Worm (Caenorhabditis elegans) whole organism, late embryonic: Measurements from ENCODE around the gene spcs-3.

Experiments
- C08G9.2 ChIP-seq: sonication (generic microtip); optimal IDR thresholded peaks from 2 replicates; lab custom pipeline; 2016; ENCODE audit warnings: mild to moderate bottlenecking, missing genetic modification characterization, moderate library complexity, missing compliant biosample characterization
- C38D4.7 ChIP-seq: fragments of 200-800 bp; sonication (Bioruptor generic); optimal IDR thresholded peaks from 2 replicates; lab custom pipeline; 2018; ENCODE audit warnings: mild to moderate bottlenecking, missing genetic modification characterization, moderate library complexity, missing compliant biosample characterization
- F13H6.1 ChIP-seq: sonication (generic microtip); optimal IDR thresholded peaks from 2 replicates; lab custom pipeline; 2016; ENCODE audit warnings: missing genetic modification characterization, missing compliant biosample characterization
- K02D7.2 ChIP-seq: sonication (generic microtip); optimal IDR thresholded peaks from 2 replicates; lab custom pipeline; 2017; ENCODE audit warnings: mild to moderate bottlenecking, missing genetic modification characterization, missing compliant biosample characterization
- K09A11.1 ChIP-seq: sonication (generic microtip); optimal IDR thresholded peaks from 2 replicates; lab custom pipeline; 2017; ENCODE audit warnings: antibody characterized with exemption, mild to moderate bottlenecking, missing genetic modification characterization, missing compliant biosample characterization; ENCODE audit not compliant: insufficient read depth
- Y22D7AL.16 ChIP-seq: sonication (generic microtip); optimal IDR thresholded peaks from 2 replicates; lab custom pipeline; 2016; ENCODE audit warnings: missing genetic modification characterization, missing compliant biosample characterization
- ahr-1 ChIP-seq: sonication (generic microtip); optimal IDR thresholded peaks from 2 replicates; lab custom pipeline; 2016; ENCODE audit warnings: missing genetic modification characterization, missing compliant biosample characterization
- ama-1 ChIP-seq: fragments of 150-350 bp; optimal IDR thresholded peaks from 2 replicates; lab custom pipeline; 2014
- ceh-14 ChIP-seq: sonication (generic microtip); optimal IDR thresholded peaks from 2 replicates; lab custom pipeline; 2016; ENCODE audit warnings: missing genotype, missing genetic modification characterization, missing compliant biosample characterization
- ceh-18 ChIP-seq: sonication (generic microtip); optimal IDR thresholded peaks from 2 replicates; lab custom pipeline; 2016; ENCODE audit warnings: missing genetic modification characterization, missing compliant biosample characterization
- ceh-19 ChIP-seq: fragments of 200-800 bp; sonication (Bioruptor generic); optimal IDR thresholded peaks from 2 replicates; lab custom pipeline; 2018; ENCODE audit warnings: mild to moderate bottlenecking, missing genetic modification characterization, missing compliant biosample characterization
- ceh-2 ChIP-seq: sonication (generic microtip); optimal IDR thresholded peaks from 2 replicates; lab custom pipeline; 2016; ENCODE audit warnings: missing genotype, missing genetic modification characterization, missing compliant biosample characterization
- ceh-24 ChIP-seq: sonication (generic microtip); optimal IDR thresholded peaks from 2 replicates; lab custom pipeline; 2016; ENCODE audit warnings: mild to moderate bottlenecking, missing genetic modification characterization, missing compliant biosample characterization
- ceh-30 ChIP-seq: fragments of 150-350 bp; optimal IDR thresholded peaks from 2 replicates; lab custom pipeline; 2014; ENCODE audit warnings: missing biosample characterization, missing genetic modification characterization
- ceh-31 ChIP-seq: sonication (generic microtip); optimal IDR thresholded peaks from 2 replicates; lab custom pipeline; 2016; ENCODE audit warnings: missing genetic modification characterization, missing compliant biosample characterization
- ceh-34 ChIP-seq: sonication (generic microtip); optimal IDR thresholded peaks from 2 replicates; lab custom pipeline; 2016; ENCODE audit warnings: mild to moderate bottlenecking, missing genetic modification characterization, missing compliant biosample characterization
- ceh-48 ChIP-seq: sonication (generic microtip); optimal IDR thresholded peaks from 2 replicates; lab custom pipeline; 2016; ENCODE audit warnings: missing genetic modification characterization, inconsistent platforms, missing compliant biosample characterization
- dve-1 ChIP-seq: sonication (generic microtip); optimal IDR thresholded peaks from 2 replicates; lab custom pipeline; 2017; ENCODE audit warnings: antibody characterized with exemption, mild to moderate bottlenecking, missing genetic modification characterization, missing compliant biosample characterization
- elt-2 ChIP-seq: sonication (generic microtip); optimal IDR thresholded peaks from 2 replicates; lab custom pipeline; 2016; ENCODE audit warnings: missing genetic modification reagents, missing genetic modification characterization, missing compliant biosample characterization
- elt-4 ChIP-seq: sonication (generic microtip); optimal IDR thresholded peaks from 2 replicates; lab custom pipeline; 2016; ENCODE audit warnings: missing genetic modification characterization, missing compliant biosample characterization
- ets-4 ChIP-seq: sonication (generic microtip); optimal IDR thresholded peaks from 2 replicates; lab custom pipeline; 2016; ENCODE audit warnings: missing genetic modification characterization, missing compliant biosample characterization
- fkh-10 ChIP-seq: fragments of 150-350 bp; optimal IDR thresholded peaks from 2 replicates; lab custom pipeline; 2014; ENCODE audit warnings: missing biosample characterization, missing genetic modification reagents, missing genetic modification characterization
- gmeb-2 ChIP-seq: sonication (generic microtip); optimal IDR thresholded peaks from 2 replicates; lab custom pipeline; 2016; ENCODE audit warnings: missing genetic modification characterization, inconsistent platforms, missing compliant biosample characterization
- hlh-13 ChIP-seq: fragments of 200-800 bp; sonication (Bioruptor generic); optimal IDR thresholded peaks from 2 replicates; lab custom pipeline; 2018; ENCODE audit warnings: mild to moderate bottlenecking, missing genetic modification characterization, missing compliant biosample characterization
- hlh-15 ChIP-seq: sonication (generic microtip); optimal IDR thresholded peaks from 2 replicates; lab custom pipeline; 2016; ENCODE audit warnings: missing genetic modification characterization, missing compliant biosample characterization
- hlh-6 ChIP-seq: sonication (generic microtip); optimal IDR thresholded peaks from 2 replicates; lab custom pipeline; 2016; ENCODE audit warnings: missing genotype, missing genetic modification characterization, missing compliant biosample characterization
- hlh-8 ChIP-seq: sonication (generic microtip); optimal IDR thresholded peaks from 2 replicates; lab custom pipeline; 2016; ENCODE audit warnings: missing genotype, missing genetic modification characterization, missing compliant biosample characterization
- lin-11 ChIP-seq: fragments of 200-800 bp; sonication (Bioruptor generic); optimal IDR thresholded peaks from 2 replicates; lab custom pipeline; 2018; ENCODE audit warnings: mild to moderate bottlenecking, missing genetic modification characterization, missing compliant biosample characterization
- nfya-1 ChIP-seq: sonication (generic microtip); optimal IDR thresholded peaks from 2 replicates; lab custom pipeline; 2017; ENCODE audit warnings: missing genetic modification characterization, mild to moderate bottlenecking, missing compliant biosample characterization, antibody characterized with exemption, moderate library complexity
- nhr-232 ChIP-seq: sonication (generic microtip); optimal IDR thresholded peaks from 2 replicates; lab custom pipeline; 2016; ENCODE audit warnings: missing genetic modification characterization, missing compliant biosample characterization
- odd-2 ChIP-seq: sonication (generic microtip); optimal IDR thresholded peaks from 2 replicates; lab custom pipeline; 2017; ENCODE audit warnings: antibody characterized with exemption, mild to moderate bottlenecking, missing genetic modification characterization, missing compliant biosample characterization
- pag-3 ChIP-seq: sonication (generic microtip); optimal IDR thresholded peaks from 2 replicates; lab custom pipeline; 2016; ENCODE audit warnings: missing compliant biosample characterization, missing genetic modification characterization, borderline replicate concordance
- pat-9 ChIP-seq: fragments of 200-800 bp; sonication (Bioruptor generic); optimal IDR thresholded peaks from 2 replicates; lab custom pipeline; 2018; ENCODE audit warnings: mild to moderate bottlenecking, missing genetic modification characterization, moderate library complexity, missing compliant biosample characterization
- pqm-1 ChIP-seq: sonication (generic microtip); optimal IDR thresholded peaks from 2 replicates; lab custom pipeline; 2016; ENCODE audit warnings: missing genetic modification characterization, missing compliant biosample characterization
- pros-1 ChIP-seq: fragments of 150-350 bp; optimal IDR thresholded peaks from 2 replicates; lab custom pipeline; 2014; ENCODE audit warnings: missing biosample characterization, missing genetic modification reagents, missing genetic modification characterization
- ref-2 ChIP-seq: sonication (generic microtip); optimal IDR thresholded peaks from 2 replicates; lab custom pipeline; 2016; ENCODE audit warnings: missing genetic modification characterization, missing compliant biosample characterization
- rnt-1 ChIP-seq: sonication (generic microtip); optimal IDR thresholded peaks from 2 replicates; lab custom pipeline; 2016; ENCODE audit warnings: missing genetic modification characterization, missing compliant biosample characterization
- sdc-2 ChIP-seq: sonication (generic microtip); optimal IDR thresholded peaks from 2 replicates; lab custom pipeline; 2016; ENCODE audit warnings: missing genotype, missing genetic modification characterization, missing compliant biosample characterization
- sox-2 ChIP-seq: fragments of 200-800 bp; sonication (Bioruptor generic); IDR thresholded peaks from 2 replicates; pipeline ENCODE4 v1.3.6; 2022; ENCODE audit warnings: missing genetic modification reagents, missing genetic modification characterization, missing compliant biosample characterization
- syd-9 ChIP-seq: sonication (generic microtip); optimal IDR thresholded peaks from 2 replicates; lab custom pipeline; 2016; ENCODE audit warnings: mild to moderate bottlenecking, missing genetic modification characterization, moderate library complexity, missing compliant biosample characterization
- tbx-2 ChIP-seq: sonication (generic microtip); optimal IDR thresholded peaks from 2 replicates; lab custom pipeline; 2016; ENCODE audit warnings: missing genetic modification characterization, missing compliant biosample characterization
- ttx-3 ChIP-seq: sonication (generic microtip); optimal IDR thresholded peaks from 2 replicates; lab custom pipeline; 2016; ENCODE audit warnings: missing genetic modification reagents, missing genetic modification characterization, missing compliant biosample characterization
- unc-3 ChIP-seq, 2 experiments: fragments of 200-800 bp in 1 of 2; sonication (Bioruptor generic) in 1 of 2; sonication (generic microtip) in 1 of 2; conservative IDR thresholded peaks in 1 of 2; optimal IDR thresholded peaks in 1 of 2; 2 replicates each; pipeline versions ENCODE4 v1.3.6 to Lab custom; 2016 to 2022; ENCODE audit warnings: missing compliant biosample characterization in 2 of 2, missing genetic modification characterization in 2 of 2, missing genetic modification reagents in 1 of 2
- unc-86 ChIP-seq: sonication (generic microtip); optimal IDR thresholded peaks from 2 replicates; lab custom pipeline; 2016; ENCODE audit warnings: missing genetic modification characterization, missing compliant biosample characterization
- zip-5 ChIP-seq: sonication (generic microtip); optimal IDR thresholded peaks from 2 replicates; lab custom pipeline; 2016; ENCODE audit warnings: missing genetic modification characterization, missing compliant biosample characterization
- ztf-16 ChIP-seq: sonication (generic microtip); optimal IDR thresholded peaks from 2 replicates; lab custom pipeline; 2017; ENCODE audit warnings: missing genetic modification characterization, missing compliant biosample characterization

spcs-3 gene

ce11 chrIII:8036497-8036896 is 8.3 kb upstream of the spcs-3 start:
- TF ChIP-seq sox-2 (no peak), nhr-232 (tag; lab: Kevin White, UChicago) (no peak), ceh-30 (tag; lab: Kevin White, UChicago) (no peak), ttx-3 (tag; lab: Kevin White, UChicago) (no peak), hlh-13 (GFP tag; lab: Kevin White, UChicago) (no peak), zip-5 (tag; lab: Kevin White, UChicago) (no peak), ceh-31 (tag; lab: Kevin White, UChicago) (no peak), pros-1 (no peak), ceh-2 (tag; lab: Kevin White, UChicago) (no peak), tbx-2 (no peak), unc-3 (GFP tag; conservative IDR thresholded peaks at IDR 0.05; lab: Robert Waterston, UW) (no peak), unc-3 (tag; optimal IDR thresholded peaks at IDR 0.05; lab: Kevin White, UChicago) (no peak), F13H6.1 (tag; lab: Kevin White, UChicago) (no peak), ceh-19 (no peak), K02D7.2 (tag; lab: Kevin White, UChicago) (no peak), ceh-34 (no peak), ceh-48 (tag; lab: Kevin White, UChicago) (no peak), gmeb-2 (tag; lab: Kevin White, UChicago) (no peak)

- TF ChIP-seq C08G9.2 (tag; lab: Kevin White, UChicago) (no peak), ceh-30 (tag; lab: Kevin White, UChicago) (no peak), sdc-2 (tag; lab: Kevin White, UChicago) (no peak), ttx-3 (tag; lab: Kevin White, UChicago) (no peak), pros-1 (no peak), gmeb-2 (tag; lab: Kevin White, UChicago) (no peak), ets-4 (no peak), dve-1 (tag; lab: Kevin White, UChicago) (no peak), C38D4.7 (no peak)
Measured at ce11 chrIII:8037941-8038340, 6.9 kb upstream of the spcs-3 start, which contains the start of gene dpf-6. Gene dpf-6 (plus strand): TSS chrIII:8038241.

ce11 chrIII:8042775-8043174 is 2.0 kb upstream of the spcs-3 start, which contains the start of gene K12H4.6:
Gene K12H4.6 (minus strand): TSS chrIII:8042875.
- TF ChIP-seq lin-11 (tag; lab: Kevin White, UChicago) (no peak), odd-2 (no peak), ceh-24 (tag; lab: Kevin White, UChicago) (no peak), unc-3 (GFP tag; conservative IDR thresholded peaks at IDR 0.05; lab: Robert Waterston, UW) (no peak), unc-3 (tag; optimal IDR thresholded peaks at IDR 0.05; lab: Kevin White, UChicago) (no peak), ama-1 (lab: Kevin White, UChicago) (no peak), syd-9 (tag; lab: Kevin White, UChicago) (no peak), Y22D7AL.16 (tag; lab: Kevin White, UChicago) (no peak), hlh-15 (no peak)
- TF ChIP-seq, all 69 proteins: peak for 0

- peak; percentile 100 for TF ChIP-seq ztf-16 (tag; lab: Kevin White, UChicago)
- no peak for TF ChIP-seq odd-2
- peak; percentile 100 for TF ChIP-seq ceh-14 (tag; lab: Kevin White, UChicago)
- TF ChIP-seq ceh-48 (tag; lab: Kevin White, UChicago) = peak; percentile 99
- TF ChIP-seq dve-1 (tag; lab: Kevin White, UChicago) = peak; percentile 98
- TF ChIP-seq ahr-1 (tag; lab: Kevin White, UChicago) = peak; percentile 100
- TF ChIP-seq C38D4.7 = peak; percentile 98
- peak; percentile 100 for TF ChIP-seq hlh-8 (tag; lab: Kevin White, UChicago)
- peak; percentile 100 for TF ChIP-seq elt-4 (tag; lab: Kevin White, UChicago)
- peak; percentile 100 for TF ChIP-seq ceh-19
- peak; percentile 100 for TF ChIP-seq rnt-1 (tag; lab: Kevin White, UChicago)
- peak; percentile 100 for TF ChIP-seq ceh-34
- peak; percentile 100 for TF ChIP-seq unc-86 (tag; lab: Kevin White, UChicago)
- TF ChIP-seq fkh-10 (GFP tag; lab: Kevin White, UChicago) = peak; percentile 42
- TF ChIP-seq gmeb-2 (tag; lab: Kevin White, UChicago) = peak; percentile 99
- TF ChIP-seq hlh-6 = peak; percentile 100
- TF ChIP-seq ref-2 (tag; lab: Kevin White, UChicago) = peak; percentile 100
- peak; percentile 98 for TF ChIP-seq nfya-1 (tag; lab: Kevin White, UChicago)
- peak; percentile 99 for TF ChIP-seq pat-9
- peak; percentile 100 for TF ChIP-seq pag-3
- peak; percentile 100 for TF ChIP-seq syd-9 (tag; lab: Kevin White, UChicago)
- TF ChIP-seq ceh-18 (tag; lab: Kevin White, UChicago) = peak; percentile 100
- TF ChIP-seq elt-2 (tag; lab: Kevin White, UChicago) = peak; percentile 100
- TF ChIP-seq K09A11.1 (tag; lab: Kevin White, UChicago) = peak; percentile 88
- TF ChIP-seq pqm-1 (tag; lab: Kevin White, UChicago) = peak; percentile 100
Measured at ce11 chrIII:8043784-8044183, 1.0 kb upstream of the spcs-3 start.
